Worm (Caenorhabditis elegans) whole organism, late embryonic: ENCODE data around the gene F28H7.8.

Experiments
- F13H6.1 ChIP-seq: sonication (generic microtip); optimal IDR thresholded peaks from 2 replicates; lab custom pipeline; 2016; ENCODE audit warnings: missing genetic modification characterization, missing compliant biosample characterization
- ahr-1 ChIP-seq: sonication (generic microtip); optimal IDR thresholded peaks from 2 replicates; lab custom pipeline; 2016; ENCODE audit warnings: missing genetic modification characterization, missing compliant biosample characterization
- ceh-22 ChIP-seq: sonication (generic microtip); optimal IDR thresholded peaks from 2 replicates; lab custom pipeline; 2017; ENCODE audit warnings: missing biosample characterization, missing genetic modification characterization
- ceh-6 ChIP-seq: fragments of 200-800 bp; sonication (Bioruptor generic); optimal IDR thresholded peaks from 2 replicates; lab custom pipeline; 2018; ENCODE audit warnings: mild to moderate bottlenecking, missing genetic modification characterization, missing compliant biosample characterization
- fkh-10 ChIP-seq: fragments of 150-350 bp; optimal IDR thresholded peaks from 2 replicates; lab custom pipeline; 2014; ENCODE audit warnings: missing biosample characterization, missing genetic modification reagents, missing genetic modification characterization
- fkh-6 ChIP-seq: sonication (generic microtip); optimal IDR thresholded peaks from 2 replicates; lab custom pipeline; 2016; ENCODE audit warnings: missing genetic modification characterization, missing compliant biosample characterization
- nhr-11 ChIP-seq: fragments of 150-350 bp; optimal IDR thresholded peaks from 2 replicates; lab custom pipeline; 2014; ENCODE audit warnings: missing biosample characterization, missing genetic modification characterization
- odd-2 ChIP-seq: sonication (generic microtip); optimal IDR thresholded peaks from 2 replicates; lab custom pipeline; 2017; ENCODE audit warnings: antibody characterized with exemption, mild to moderate bottlenecking, missing genetic modification characterization, missing compliant biosample characterization
- ref-2 ChIP-seq: sonication (generic microtip); optimal IDR thresholded peaks from 2 replicates; lab custom pipeline; 2016; ENCODE audit warnings: missing genetic modification characterization, missing compliant biosample characterization
- sox-2 ChIP-seq: fragments of 200-800 bp; sonication (Bioruptor generic); IDR thresholded peaks from 2 replicates; pipeline ENCODE4 v1.3.6; 2022; ENCODE audit warnings: missing genetic modification reagents, missing genetic modification characterization, missing compliant biosample characterization
- unc-55 ChIP-seq: sonication (generic microtip); optimal IDR thresholded peaks from 2 replicates; lab custom pipeline; 2017; ENCODE audit warnings: missing biosample characterization, missing genetic modification reagents, missing genetic modification characterization

DNA sequence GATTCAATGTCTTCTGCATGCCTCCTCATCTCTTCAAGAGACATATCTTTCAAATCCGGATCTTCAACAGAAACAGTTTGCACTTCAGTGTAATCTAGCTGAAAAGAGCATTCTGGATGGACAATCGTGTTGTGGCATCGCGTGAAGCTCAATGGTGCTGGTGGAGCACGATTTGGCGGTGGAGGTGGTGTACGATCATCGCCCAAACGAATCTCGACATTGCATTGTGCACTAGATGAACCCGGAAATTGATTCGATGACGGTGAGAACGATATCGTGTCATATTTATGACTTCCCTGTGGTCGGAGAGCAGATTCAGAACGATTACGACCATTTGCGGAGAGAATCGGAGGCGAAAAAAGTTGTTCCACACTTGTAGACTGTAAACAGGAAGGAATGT lies 14.5 kb downstream of the F28H7.8 start:
- no peak for TF ChIP-seq ceh-6 (GFP tag; lab: Kevin White, UChicago)
- no peak for TF ChIP-seq fkh-10
- no peak for TF ChIP-seq fkh-6 (tag; lab: Kevin White, UChicago)
- TF ChIP-seq sox-2 = no peak
- TF ChIP-seq ceh-22 (tag; lab: Kevin White, UChicago) = no peak
- TF ChIP-seq F13H6.1 = no peak
- TF ChIP-seq ref-2 (tag; lab: Kevin White, UChicago) = no peak
- no peak for TF ChIP-seq odd-2 (tag; lab: Kevin White, UChicago)
- TF ChIP-seq nhr-11 (tag; lab: Kevin White, UChicago) = no peak
- TF ChIP-seq unc-55 = no peak
- TF ChIP-seq ahr-1 = no peak
